Worm (Caenorhabditis elegans) whole organism, L1 larva: ENCODE results near the gene cey-1.

Experiments used
- C34B4.2 ChIP-seq: sonication (generic microtip); optimal IDR thresholded peaks from 2 replicates; lab custom pipeline; 2017; ENCODE audit warnings: mild to moderate bottlenecking, missing genetic modification characterization, missing compliant biosample characterization
- F16B12.6 ChIP-seq: fragments of 150-350 bp; optimal IDR thresholded peaks from 2 replicates; lab custom pipeline; 2014; ENCODE audit warnings: missing biosample characterization, missing genetic modification characterization
- Y116A8C.19 ChIP-seq: sonication (generic microtip); optimal IDR thresholded peaks from 2 replicates; lab custom pipeline; 2016; ENCODE audit warnings: missing compliant biosample characterization, missing genetic modification characterization, borderline replicate concordance
- aha-1 ChIP-seq: fragments of 150-350 bp; optimal IDR thresholded peaks from 2 replicates; lab custom pipeline; 2014; ENCODE audit warnings: missing biosample characterization, missing genetic modification characterization
- ceh-8 ChIP-seq: fragments of 200-800 bp; sonication (Bioruptor generic); optimal IDR thresholded peaks from 2 replicates; lab custom pipeline; 2018; ENCODE audit warnings: mild to moderate bottlenecking, missing genetic modification characterization, moderate library complexity, missing compliant biosample characterization
- ceh-82 ChIP-seq, 3 experiments: fragments of 150-350 bp in 1 of 3; sonication (generic microtip) in 2 of 3; optimal IDR thresholded peaks; 2 replicates each; lab custom pipeline; 2014 to 2017; ENCODE audit warnings: missing biosample characterization in 3 of 3, missing genetic modification characterization in 3 of 3
- ceh-90 ChIP-seq: sonication (generic microtip); optimal IDR thresholded peaks from 2 replicates; lab custom pipeline; 2016; ENCODE audit warnings: missing genetic modification characterization, missing compliant biosample characterization
- ces-1 ChIP-seq: fragments of 150-350 bp; optimal IDR thresholded peaks from 2 replicates; lab custom pipeline; 2014; ENCODE audit warnings: missing biosample characterization, missing genetic modification reagents, missing genetic modification characterization
- efl-1 ChIP-seq, 4 experiments: fragments of 150-350 bp; optimal IDR thresholded peaks in 3 of 4; peaks in 1 of 4; 1 replicate in 1 of 4; 2 replicates in 3 of 4; lab custom pipeline; 2014; ENCODE audit warnings: missing biosample characterization in 2 of 4, missing genetic modification characterization in 2 of 4, missing genetic modification reagents in 2 of 4
- efl-3 ChIP-seq: fragments of 200-800 bp; sonication (Bioruptor generic); optimal IDR thresholded peaks from 2 replicates; lab custom pipeline; 2018; ENCODE audit warnings: mild to moderate bottlenecking, missing genetic modification characterization, missing compliant biosample characterization
- elt-3 ChIP-seq, 6 experiments: fragments of 150-350 bp in 1 of 6; sonication (generic microtip); optimal IDR thresholded peaks; 2 replicates each; lab custom pipeline; 2017 to 2018; ENCODE audit warnings: missing biosample characterization in 6 of 6, missing genetic modification characterization in 6 of 6, inconsistent platforms in 1 of 6
- fkh-10 ChIP-seq: sonication (generic microtip); optimal IDR thresholded peaks from 2 replicates; lab custom pipeline; 2017; ENCODE audit warnings: missing biosample characterization, missing genetic modification reagents, missing genetic modification characterization
- fkh-4 ChIP-seq: sonication (generic microtip); optimal IDR thresholded peaks from 2 replicates; lab custom pipeline; 2016; ENCODE audit warnings: missing compliant biosample characterization, missing genetic modification characterization, borderline replicate concordance
- grh-1 ChIP-seq: fragments of 200-800 bp; sonication (Bioruptor generic); IDR thresholded peaks from 2 replicates; pipeline ENCODE4 v1.3.6; 2022; ENCODE audit warnings: missing genetic modification reagents, missing genetic modification characterization, missing compliant biosample characterization
- isw-1 ChIP-seq: fragments of 200-800 bp; sonication (Bioruptor generic); IDR thresholded peaks from 2 replicates; pipeline ENCODE4 v1.3.6; 2022; ENCODE audit warnings: missing genetic modification characterization, missing compliant biosample characterization
- lin-14 ChIP-seq: fragments of 200-800 bp; sonication (Bioruptor generic); optimal IDR thresholded peaks from 2 replicates; lab custom pipeline; 2018; ENCODE audit warnings: mild to moderate bottlenecking, missing genetic modification characterization, moderate library complexity, missing compliant biosample characterization
- lin-35 ChIP-seq, 2 experiments: fragments of 150-350 bp; optimal IDR thresholded peaks; 2 replicates each; lab custom pipeline; 2014; ENCODE audit warnings: missing biosample characterization in 2 of 2, missing genetic modification characterization in 2 of 2, missing genetic modification reagents in 2 of 2
- lir-3 ChIP-seq: sonication (generic microtip); optimal IDR thresholded peaks from 2 replicates; lab custom pipeline; 2016; ENCODE audit warnings: mild to moderate bottlenecking, missing genetic modification characterization, moderate library complexity, missing compliant biosample characterization; ENCODE audit not compliant: poor library complexity
- nhr-12 ChIP-seq: sonication (generic microtip); optimal IDR thresholded peaks from 2 replicates; lab custom pipeline; 2017; ENCODE audit warnings: missing biosample characterization, missing genetic modification characterization
- nhr-28 ChIP-seq: fragments of 150-350 bp; optimal IDR thresholded peaks from 2 replicates; lab custom pipeline; 2014; ENCODE audit warnings: missing biosample characterization, missing genetic modification characterization
- nhr-47 ChIP-seq: sonication (generic microtip); optimal IDR thresholded peaks from 2 replicates; lab custom pipeline; 2016; ENCODE audit warnings: mild to moderate bottlenecking, missing genetic modification characterization, moderate library complexity, missing compliant biosample characterization
- nhr-71 ChIP-seq: sonication (generic microtip); optimal IDR thresholded peaks from 2 replicates; lab custom pipeline; 2016; ENCODE audit warnings: mild to moderate bottlenecking, missing genetic modification characterization, moderate library complexity, missing compliant biosample characterization
- nhr-76 ChIP-seq: sonication (generic microtip); optimal IDR thresholded peaks from 2 replicates; lab custom pipeline; 2017; ENCODE audit warnings: missing biosample characterization, missing genetic modification characterization
- nhr-77 ChIP-seq: fragments of 150-350 bp; optimal IDR thresholded peaks from 2 replicates; lab custom pipeline; 2014; ENCODE audit warnings: missing biosample characterization, missing genetic modification characterization
- nhr-85 ChIP-seq: sonication (generic microtip); peaks from one replicate; lab custom pipeline; 2016; ENCODE audit warnings: missing genetic modification characterization, inconsistent platforms, missing compliant biosample characterization
- pag-3 ChIP-seq: sonication (generic microtip); optimal IDR thresholded peaks from 2 replicates; lab custom pipeline; 2017; ENCODE audit warnings: missing genetic modification characterization, mild to moderate bottlenecking, missing compliant biosample characterization, antibody characterized with exemption, borderline replicate concordance; ENCODE audit not compliant: insufficient read depth
- pax-3 ChIP-seq: fragments of 200-800 bp; sonication (Bioruptor generic); optimal IDR thresholded peaks from 2 replicates; lab custom pipeline; 2018; ENCODE audit warnings: mild to moderate bottlenecking, missing genetic modification characterization, moderate library complexity, missing compliant biosample characterization
- pqm-1 ChIP-seq: sonication (generic microtip); optimal IDR thresholded peaks from 3 replicates; lab custom pipeline; 2017; ENCODE audit warnings: missing biosample characterization, missing genetic modification characterization
- snu-23 ChIP-seq: sonication (generic microtip); optimal IDR thresholded peaks from 2 replicates; lab custom pipeline; 2016; ENCODE audit warnings: missing genetic modification characterization, missing compliant biosample characterization
- sox-4 ChIP-seq: sonication (generic microtip); optimal IDR thresholded peaks from 2 replicates; lab custom pipeline; 2016; ENCODE audit warnings: missing genetic modification characterization, missing compliant biosample characterization
- sup-37 ChIP-seq: fragments of 200-800 bp; sonication (Bioruptor generic); optimal IDR thresholded peaks from 2 replicates; lab custom pipeline; 2018; ENCODE audit warnings: mild to moderate bottlenecking, missing genetic modification characterization, missing compliant biosample characterization
- tlp-1 ChIP-seq: fragments of 150-350 bp; optimal IDR thresholded peaks from 2 replicates; lab custom pipeline; 2014; ENCODE audit warnings: missing biosample characterization, missing genetic modification characterization
- unc-130 ChIP-seq: fragments of 150-350 bp; optimal IDR thresholded peaks from 2 replicates; lab custom pipeline; 2017; ENCODE audit warnings: missing biosample characterization, missing genetic modification characterization, inconsistent platforms
- xbp-1 ChIP-seq: sonication (generic microtip); optimal IDR thresholded peaks from 2 replicates; lab custom pipeline; 2016; ENCODE audit warnings: missing genetic modification characterization, missing compliant biosample characterization
- ztf-4 ChIP-seq: fragments of 150-350 bp; optimal IDR thresholded peaks from 2 replicates; lab custom pipeline; 2014; ENCODE audit warnings: missing biosample characterization, missing genetic modification characterization

cey-1 gene

ce11 chrII:11020707-11021106 lies 20.3 kb downstream of the cey-1 start (continued):
- TF ChIP-seq ceh-8 (GFP tag; lab: Kevin White, UChicago) (no peak), pag-3 (tag; lab: Kevin White, UChicago) (no peak), tlp-1 (no peak), aha-1 (tag; lab: Kevin White, UChicago) (no peak), nhr-76 (tag; lab: Kevin White, UChicago) (no peak), pax-3 (tag; lab: Kevin White, UChicago) (no peak), sup-37 (GFP tag; lab: Kevin White, UChicago) (no peak), sox-4 (no peak), lir-3 (tag; lab: Kevin White, UChicago) (no peak), elt-3 (tag; optimal IDR thresholded peaks at IDR 0.05; lab: Kevin White, UChicago) (no peak)

DNA sequence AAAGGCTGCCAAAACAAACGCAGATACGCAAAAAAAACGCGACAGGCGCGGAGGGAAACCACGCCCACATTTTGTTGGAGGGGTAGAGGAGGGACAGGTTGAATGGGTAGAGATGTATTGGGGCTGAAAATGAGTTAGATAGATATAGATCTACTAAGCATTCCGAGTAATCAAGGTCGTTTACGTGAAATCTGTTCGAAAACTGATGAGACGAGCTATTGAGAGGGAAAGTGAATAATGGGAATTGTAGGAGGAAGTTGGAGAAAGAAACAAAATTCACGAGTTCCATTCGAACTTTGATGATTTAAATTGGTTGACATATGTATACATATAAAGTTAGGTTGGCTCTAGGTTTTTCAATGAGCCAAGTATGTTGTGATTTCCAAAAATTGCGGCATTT lies 24.1 kb downstream of the cey-1 start:
- no peak for TF ChIP-seq C34B4.2
- no peak for TF ChIP-seq sup-37 (GFP tag; lab: Kevin White, UChicago)
- TF ChIP-seq nhr-85 (tag; lab: Kevin White, UChicago) = peak; percentile 88
- TF ChIP-seq xbp-1 (tag; lab: Kevin White, UChicago) = no peak
- TF ChIP-seq isw-1 (GFP tag; lab: Robert Waterston, UW) = no peak
- no peak for TF ChIP-seq unc-130 (tag; lab: Kevin White, UChicago)
- no peak for TF ChIP-seq ceh-82 (tag; optimal IDR thresholded peaks at IDR 0.05; lab: Kevin White, UChicago)
- TF ChIP-seq efl-3 (GFP tag; lab: Kevin White, UChicago) = no peak
- peak; percentile 56 for TF ChIP-seq lin-14 (GFP tag; lab: Kevin White, UChicago)

DNA sequence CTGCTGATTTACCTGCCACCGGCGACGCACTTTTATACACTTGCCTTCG lies 24.3 kb downstream of the cey-1 start, which contains the start of gene ram-2:
Gene ram-2 (minus strand): TSS at position 47 of the 49 bp plus-strand sequence.
- TF ChIP-seq Y116A8C.19 (tag; lab: Kevin White, UChicago) (no peak), nhr-76 (tag; lab: Kevin White, UChicago) (no peak), ztf-4 (tag; lab: Kevin White, UChicago) (no peak), F16B12.6 (tag; lab: Kevin White, UChicago) (no peak), nhr-71 (tag; lab: Kevin White, UChicago) (no peak), nhr-77 (tag; lab: Kevin White, UChicago) (no peak), lin-35 (GFP tag; optimal IDR thresholded peaks at IDR 0.05; lab: Kevin White, UChicago) (no peak), grh-1 (GFP tag; lab: Robert Waterston, UW) (no peak), nhr-47 (no peak), nhr-28 (no peak)
- TF ChIP-seq, all 84 proteins: peak for 0

ce11 chrII:11016435-11016834 lies 24.6 kb downstream of the cey-1 start:
- TF ChIP-seq fkh-10 (GFP tag; lab: Kevin White, UChicago) = no peak
- no peak for TF ChIP-seq pqm-1 (tag; lab: Kevin White, UChicago)
- TF ChIP-seq efl-1 (optimal IDR thresholded peaks at IDR 0.05; lab: Kevin White, UChicago) = no peak
- TF ChIP-seq efl-1 (GFP tag; optimal IDR thresholded peaks at IDR 0.05 in 1 of 2; lab: Kevin White, UChicago) = peak in 1 of 2 experiments; percentile 14
- TF ChIP-seq nhr-12 (tag; lab: Kevin White, UChicago) = no peak

DNA sequence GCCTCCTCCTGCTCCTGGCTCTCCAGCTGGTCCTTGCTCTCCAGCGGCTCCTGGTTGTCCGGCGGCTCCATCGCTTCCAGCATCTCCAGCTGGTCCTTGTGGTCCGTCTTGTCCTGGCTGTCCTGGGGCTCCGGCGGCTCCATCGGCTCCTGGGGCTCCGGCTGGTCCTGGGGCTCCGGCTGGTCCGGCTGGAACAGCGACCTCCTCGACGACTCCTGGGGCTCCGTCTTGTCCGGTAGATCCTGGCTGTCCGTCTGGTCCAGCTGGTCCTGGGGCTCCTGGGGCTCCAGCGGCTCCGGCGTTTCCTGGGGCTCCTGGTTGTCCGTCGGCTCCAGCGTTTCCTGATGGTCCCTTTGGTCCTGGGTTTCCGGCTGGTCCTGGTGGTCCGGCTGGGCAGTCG lies 25.3 kb downstream of the cey-1 start:
- TF ChIP-seq snu-23 (GFP tag; lab: Kevin White, UChicago) (no peak), isw-1 (GFP tag; lab: Robert Waterston, UW) (no peak), xbp-1 (tag; lab: Kevin White, UChicago) (no peak), ceh-8 (GFP tag; lab: Kevin White, UChicago) (peak; percentile 84), fkh-4 (no peak), ceh-90 (no peak), sup-37 (GFP tag; lab: Kevin White, UChicago) (no peak), ces-1 (no peak)
